Worm (Caenorhabditis elegans) whole organism, L4 larva: ENCODE measurements around the gene fbxb-61.

Experiments
- attf-4 ChIP-seq: sonication (generic microtip); optimal IDR thresholded peaks from 3 replicates; lab custom pipeline; 2017; ENCODE audit warnings: missing biosample characterization, missing genetic modification characterization
- ceh-20 ChIP-seq: fragments of 200-800 bp; sonication (Bioruptor generic); IDR thresholded peaks from 2 replicates; pipeline ENCODE4 v1.3.6; 2022; ENCODE audit warnings: missing genetic modification reagents, missing genetic modification characterization, missing compliant biosample characterization
- fkh-10 ChIP-seq: fragments of 150-350 bp; optimal IDR thresholded peaks from 2 replicates; lab custom pipeline; 2014; ENCODE audit warnings: missing biosample characterization, missing genetic modification reagents, missing genetic modification characterization
- fos-1 ChIP-seq: fragments of 150-350 bp; optimal IDR thresholded peaks from 2 replicates; lab custom pipeline; 2014; ENCODE audit warnings: missing biosample characterization, missing genetic modification characterization
- nhr-111 ChIP-seq: fragments of 200-800 bp; sonication (Bioruptor generic); optimal IDR thresholded peaks from 2 replicates; lab custom pipeline; 2018; ENCODE audit warnings: mild to moderate bottlenecking, missing genetic modification characterization, missing compliant biosample characterization
- nhr-77 ChIP-seq: fragments of 150-350 bp; optimal IDR thresholded peaks from 2 replicates; lab custom pipeline; 2014; ENCODE audit warnings: missing biosample characterization, missing genetic modification characterization
- pha-4 ChIP-seq, 2 experiments: fragments of 150-350 bp in 1 of 2; fragments of 200-800 bp in 1 of 2; sonication (Bioruptor generic) in 1 of 2; IDR thresholded peaks in 1 of 2; optimal IDR thresholded peaks in 1 of 2; 2 replicates each; pipeline versions ENCODE4 v1.3.6 to Lab custom; 2014 to 2022; ENCODE audit warnings: missing genetic modification characterization in 2 of 2, missing genetic modification reagents in 2 of 2, missing biosample characterization in 1 of 2, missing compliant biosample characterization in 1 of 2
- unc-130 ChIP-seq: sonication (generic microtip); optimal IDR thresholded peaks from 2 replicates; lab custom pipeline; 2016; ENCODE audit warnings: missing genetic modification reagents, missing genetic modification characterization, missing compliant biosample characterization
- unc-62 ChIP-seq, 3 experiments: fragments of 150-350 bp in 1 of 3; sonication (generic microtip); optimal IDR thresholded peaks in 2 of 3; peaks in 1 of 3; 1 replicate in 1 of 3; 2 replicates in 2 of 3; lab custom pipeline; 2014 to 2017; ENCODE audit warnings: missing biosample characterization in 3 of 3, missing genetic modification characterization in 3 of 3, missing genetic modification reagents in 3 of 3, missing genotype in 1 of 3
- zag-1 ChIP-seq: fragments of 150-350 bp; optimal IDR thresholded peaks from 2 replicates; lab custom pipeline; 2014; ENCODE audit warnings: missing biosample characterization, missing genetic modification characterization
- zfp-2 ChIP-seq: sonication (generic microtip); optimal IDR thresholded peaks from 2 replicates; lab custom pipeline; 2016; ENCODE audit warnings: mild to moderate bottlenecking, missing genetic modification characterization, missing compliant biosample characterization
- ztf-11 ChIP-seq: fragments of 150-350 bp; optimal IDR thresholded peaks from 2 replicates; lab custom pipeline; 2014; ENCODE audit warnings: missing biosample characterization, missing genetic modification characterization

DNA sequence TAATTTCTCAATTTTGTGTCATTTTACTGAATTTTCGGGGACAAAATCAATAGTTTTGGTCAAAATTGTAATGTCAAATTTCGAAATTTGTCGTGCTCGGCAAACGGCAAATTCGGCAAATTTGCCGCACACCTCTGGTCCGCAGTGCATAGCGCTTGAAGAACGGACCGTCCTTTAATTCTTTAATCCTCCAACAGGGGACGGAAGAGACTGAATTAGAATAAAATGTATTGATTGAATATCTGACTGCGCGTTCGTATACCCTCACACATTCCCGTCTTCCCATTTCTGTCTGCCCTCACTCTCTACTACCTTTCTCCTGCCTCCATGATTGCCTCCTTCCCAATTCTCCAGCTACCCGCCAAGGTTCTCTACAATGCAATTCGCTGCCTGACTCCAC is 4.7 kb upstream of the fbxb-61 start, which contains the start of gene F55C9.14:
- TF ChIP-seq unc-62 (GFP tag; optimal IDR thresholded peaks at IDR 0.05 in 1 of 2; lab: Kevin White, UChicago), result no peak
- TF ChIP-seq unc-62 (tag; optimal IDR thresholded peaks at IDR 0.05; lab: Kevin White, UChicago), result no peak
- no peak for TF ChIP-seq attf-4
- no peak for TF ChIP-seq zfp-2 (tag; lab: Kevin White, UChicago)
- no peak for TF ChIP-seq fkh-10 (GFP tag; lab: Kevin White, UChicago)
- TF ChIP-seq zag-1 (tag; lab: Kevin White, UChicago), result no peak
- no peak for TF ChIP-seq nhr-77 (tag; lab: Kevin White, UChicago)
- TF ChIP-seq pha-4 (GFP tag; IDR thresholded peaks at IDR 0.05; lab: Robert Waterston, UW), result no peak
- TF ChIP-seq pha-4 (tag; optimal IDR thresholded peaks at IDR 0.05; lab: Kevin White, UChicago), result no peak
- TF ChIP-seq ceh-20 (GFP tag; lab: Robert Waterston, UW), result no peak
- TF ChIP-seq ztf-11 (tag; lab: Kevin White, UChicago), result no peak
- TF ChIP-seq unc-130 (GFP tag; lab: Kevin White, UChicago), result no peak
- TF ChIP-seq nhr-111 (GFP tag; lab: Kevin White, UChicago), result no peak
- TF ChIP-seq fos-1 (tag; lab: Kevin White, UChicago), result no peak
